Fruit fly (Drosophila melanogaster) whole organism: ENCODE measurements around the gene Kots.

Source experiments
- CG8478 ChIP-seq: fragments of >200 bp; optimal IDR thresholded peaks from 2 replicates; lab custom pipeline; 2018; ENCODE audit warnings: inconsistent platforms
- Dll ChIP-seq: fragments of >200 bp; optimal IDR thresholded peaks from 2 replicates; lab custom pipeline; 2017
- EcR ChIP-seq, 2 experiments: fragments of >200 bp; optimal IDR thresholded peaks; 2 replicates each; lab custom pipeline; 2017; ENCODE audit warnings: missing biosample characterization in 2 of 2, missing genetic modification characterization in 2 of 2, missing genetic modification reagents in 2 of 2
- pan ChIP-seq: fragments of >200 bp; optimal IDR thresholded peaks from 2 replicates; lab custom pipeline; 2017
- psq ChIP-seq: fragments of >200 bp; optimal IDR thresholded peaks from 2 replicates; lab custom pipeline; 2017
- usp ChIP-seq: fragments of >200 bp; optimal IDR thresholded peaks from 2 replicates; lab custom pipeline; 2017; ENCODE audit warnings: missing biosample characterization, missing genetic modification characterization, mixed read lengths

Kots gene

DNA sequence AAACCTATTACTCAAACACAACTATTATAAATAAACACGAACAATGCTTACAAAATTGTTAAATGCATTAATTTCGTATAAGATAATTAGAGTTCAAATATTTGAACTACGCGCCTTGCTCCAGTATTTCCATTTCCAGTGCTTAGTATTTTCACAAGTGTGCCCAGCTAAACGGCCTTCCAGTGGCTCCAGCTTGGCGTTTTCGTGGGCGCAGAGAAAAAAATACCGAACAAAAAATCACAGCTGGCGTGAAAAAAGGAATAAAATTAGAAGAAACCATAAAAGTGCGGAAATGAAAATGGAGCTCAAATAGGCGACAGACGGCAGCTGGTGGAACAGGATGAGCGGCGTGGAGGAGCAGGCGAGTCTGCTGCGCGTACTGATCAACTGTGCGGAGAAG lies 5.4 kb downstream of the Kots start, which contains the start of gene Ipp:
Gene Ipp (plus strand): TSS at position 208 of the 400 bp plus-strand sequence.
- TF ChIP-seq EcR (GFP tag; optimal IDR thresholded peaks at IDR 0.05; lab: Kevin White, UChicago), result no peak
- no peak for TF ChIP-seq Dll
- TF ChIP-seq pan (lab: Kevin White, UChicago), result no peak
- TF ChIP-seq CG8478, result no peak
- no peak for TF ChIP-seq psq (lab: Kevin White, UChicago)
- TF ChIP-seq usp, result no peak

DNA sequence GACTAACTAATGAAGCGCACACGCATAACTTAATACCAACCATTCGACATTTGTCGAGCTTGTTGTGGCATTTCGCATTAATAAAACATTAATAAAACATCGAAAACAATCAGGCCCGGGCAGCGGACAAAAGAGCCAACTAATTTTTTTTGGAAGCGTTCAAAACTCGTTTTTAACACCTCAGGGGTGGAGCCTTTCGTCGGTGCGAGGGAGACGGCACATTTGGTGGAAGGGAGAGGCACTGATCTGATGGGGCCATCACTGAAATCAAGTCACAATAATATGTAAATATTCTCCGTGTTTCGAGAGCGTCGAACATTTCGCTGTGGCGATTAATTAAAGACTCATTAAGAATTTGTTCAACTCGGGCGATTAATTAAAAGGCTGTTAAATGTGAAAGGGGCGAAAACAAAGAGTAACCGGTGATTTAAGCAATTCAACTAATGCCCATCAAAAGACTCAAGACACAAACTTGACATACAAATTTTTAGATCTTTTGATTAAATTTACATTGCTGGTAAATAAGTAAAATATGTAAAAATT lies 7.1 kb downstream of the Kots start:
- no peak for TF ChIP-seq CG8478
- TF ChIP-seq usp, result no peak
- TF ChIP-seq EcR (GFP tag; optimal IDR thresholded peaks at IDR 0.05; lab: Kevin White, UChicago), result no peak
- TF ChIP-seq Dll, result no peak
- TF ChIP-seq pan (lab: Kevin White, UChicago), result no peak
- TF ChIP-seq psq (lab: Kevin White, UChicago), result no peak

dm6 chr3R:13955227-13955626 lies 8.7 kb downstream of the Kots start:
- TF ChIP-seq EcR (GFP tag; optimal IDR thresholded peaks at IDR 0.05; lab: Kevin White, UChicago), result no peak
- no peak for TF ChIP-seq usp
- no peak for TF ChIP-seq pan (lab: Kevin White, UChicago)
- no peak for TF ChIP-seq CG8478
- no peak for TF ChIP-seq Dll
- no peak for TF ChIP-seq psq (lab: Kevin White, UChicago)

DNA sequence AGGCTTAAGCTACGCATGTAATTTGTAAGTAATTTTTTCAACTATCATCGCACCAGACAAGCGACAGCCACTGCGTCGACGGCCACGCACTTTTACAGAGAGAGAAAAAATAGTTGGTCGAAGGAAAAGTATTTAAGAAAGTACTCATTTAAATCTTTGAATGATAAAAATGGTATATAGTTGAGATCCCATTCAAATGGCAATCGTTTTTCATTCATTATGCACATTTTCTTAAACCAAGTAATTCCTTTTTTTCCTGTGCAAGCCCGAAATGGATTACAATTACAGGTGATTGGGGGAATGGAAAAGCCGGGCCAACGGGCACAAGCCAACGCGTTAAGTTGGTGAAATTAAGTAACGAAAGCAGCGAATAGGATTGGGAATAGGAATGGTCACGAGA lies 11.7 kb downstream of the Kots start:
- TF ChIP-seq CG8478, result no peak
- no peak for TF ChIP-seq EcR (GFP tag; optimal IDR thresholded peaks at IDR 0.05; lab: Kevin White, UChicago)
- TF ChIP-seq Dll, result no peak
- TF ChIP-seq psq (lab: Kevin White, UChicago), result no peak

DNA sequence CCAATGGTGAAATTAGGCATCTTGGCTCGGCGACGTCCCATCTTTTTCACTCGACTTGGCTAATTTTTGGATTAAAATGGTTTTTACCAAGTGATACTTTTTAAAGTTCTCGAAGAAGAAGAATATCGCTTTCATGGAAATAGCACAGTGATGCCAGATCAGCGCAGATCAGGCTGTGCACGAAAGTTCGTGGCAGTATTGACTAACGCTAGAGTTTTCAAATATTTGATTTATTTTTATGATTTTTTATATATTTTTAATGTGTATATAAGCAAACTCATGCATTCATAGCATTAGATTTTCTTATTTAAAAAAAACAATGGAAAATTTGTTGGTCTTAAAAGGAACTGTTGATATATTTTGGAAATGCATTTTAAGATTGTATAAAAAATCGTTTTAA lies 12.9 kb downstream of the Kots start, which contains the start of gene CG9926:
Gene CG9926 (minus strand): TSS at position 101 of the 400 bp plus-strand sequence.
- no peak for TF ChIP-seq psq (lab: Kevin White, UChicago)
- no peak for TF ChIP-seq Dll
- TF ChIP-seq usp, result no peak
- no peak for TF ChIP-seq pan (lab: Kevin White, UChicago)
- no peak for TF ChIP-seq EcR (GFP tag; optimal IDR thresholded peaks at IDR 0.05; lab: Kevin White, UChicago)
- TF ChIP-seq CG8478, result no peak

dm6 chr3R:13949571-13949970 lies 14.4 kb downstream of the Kots start:
- no peak for TF ChIP-seq pan (lab: Kevin White, UChicago)

dm6 chr3R:13948237-13948636 lies 15.7 kb downstream of the Kots start, which contains the start of gene CG31517:
TSS of gene CG31517 (plus strand) at chr3R:13948420.
- TF ChIP-seq psq (lab: Kevin White, UChicago) (no peak), Dll (no peak), pan (lab: Kevin White, UChicago) (no peak), usp (no peak), EcR (GFP tag; optimal IDR thresholded peaks at IDR 0.05; lab: Kevin White, UChicago) (no peak), CG8478 (no peak)

DNA sequence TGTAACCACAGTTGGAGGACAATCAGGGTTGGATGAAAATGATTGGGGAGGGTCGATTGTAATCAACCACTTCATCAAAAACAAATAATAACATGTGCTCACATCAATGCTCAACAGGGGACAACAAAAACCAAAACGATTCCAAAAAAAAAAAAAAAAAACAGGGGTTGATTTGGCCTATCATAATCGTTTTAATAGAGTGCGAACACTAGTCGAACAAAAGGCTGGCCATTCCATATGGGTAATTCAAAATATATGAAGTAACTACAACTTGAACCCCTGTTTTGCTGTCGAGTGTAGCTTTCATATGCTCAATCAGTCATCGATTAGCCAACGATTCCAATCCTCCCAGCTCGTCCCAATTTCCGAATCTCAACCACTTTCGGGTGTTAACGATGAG lies 16.6 kb downstream of the Kots start:
- TF ChIP-seq pan (lab: Kevin White, UChicago) (no peak), Dll (no peak), EcR (GFP tag; optimal IDR thresholded peaks at IDR 0.05; lab: Kevin White, UChicago) (no peak), CG8478 (no peak), usp (no peak), psq (lab: Kevin White, UChicago) (no peak)

DNA sequence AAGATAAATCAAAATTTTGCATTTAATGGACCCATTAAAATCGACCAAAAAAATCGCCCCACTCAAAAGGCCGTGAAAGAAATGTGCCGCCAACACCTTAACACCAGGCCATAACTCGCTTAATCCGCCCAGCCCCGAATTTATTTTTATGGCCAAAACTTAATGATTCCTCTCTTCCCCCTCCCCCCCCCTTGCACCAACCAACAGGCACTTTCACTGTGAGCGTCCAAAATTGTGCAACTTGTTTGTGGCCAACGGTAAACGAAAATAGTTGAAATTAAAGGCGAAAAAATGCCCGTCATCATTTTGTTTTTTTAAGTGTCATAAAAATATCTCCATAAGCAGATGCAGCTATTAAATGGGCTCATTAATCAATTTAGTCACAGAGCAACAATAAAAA lies 17.9 kb downstream of the Kots start:
- TF ChIP-seq pan (lab: Kevin White, UChicago) (no peak), Dll (no peak), usp (no peak), EcR (GFP tag; optimal IDR thresholded peaks at IDR 0.05; lab: Kevin White, UChicago) (no peak), psq (lab: Kevin White, UChicago) (no peak), CG8478 (no peak)

DNA sequence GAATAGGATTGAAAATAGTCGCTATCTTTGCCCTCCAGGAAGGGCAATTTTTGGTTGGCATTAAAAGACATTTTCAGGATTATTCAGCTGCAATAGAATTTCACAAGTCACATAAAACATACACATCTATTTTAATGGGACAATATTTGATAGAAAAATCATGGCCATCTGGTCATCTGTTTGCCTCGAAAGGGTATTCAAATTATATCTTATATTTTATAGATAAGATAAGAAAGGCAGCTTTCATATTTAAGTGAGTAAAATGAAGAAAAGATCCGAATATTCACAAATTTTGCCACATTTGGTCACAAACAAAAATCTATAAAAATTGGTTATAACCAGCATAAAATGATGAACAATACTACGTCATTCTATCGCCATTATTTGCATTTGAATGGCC lies 18.3 kb downstream of the Kots start, which contains the start of gene Art6:
Gene Art6 (minus strand): TSS at position 101 of the 400 bp plus-strand sequence.
- TF ChIP-seq EcR (GFP tag; optimal IDR thresholded peaks at IDR 0.05; lab: Kevin White, UChicago) (no peak), Dll (no peak), CG8478 (no peak), pan (lab: Kevin White, UChicago) (no peak), usp (no peak), psq (lab: Kevin White, UChicago) (no peak)

DNA sequence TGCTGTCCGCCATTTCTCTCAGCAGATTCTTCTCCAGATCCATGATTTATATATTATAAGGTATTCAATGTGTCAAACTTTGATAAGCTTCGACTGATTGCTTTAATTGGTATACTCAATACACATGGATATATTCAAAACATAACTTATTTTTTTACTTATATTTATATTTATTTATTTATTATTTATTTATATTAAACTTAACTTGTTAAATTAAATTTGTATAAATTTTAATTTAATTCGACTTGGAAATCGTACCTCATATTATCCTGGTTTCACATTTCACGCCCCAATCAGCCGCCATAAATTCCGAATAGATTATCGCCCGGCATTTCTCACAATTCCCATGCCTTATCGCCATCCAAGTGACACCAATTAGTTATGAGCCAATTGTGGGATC lies 20.6 kb downstream of the Kots start, which contains the start of gene Art9:
Gene Art9 (minus strand): TSS at position 101 of the 400 bp plus-strand sequence.
- TF ChIP-seq pan (lab: Kevin White, UChicago) (no peak), EcR (GFP tag; optimal IDR thresholded peaks at IDR 0.05; lab: Kevin White, UChicago) (no peak), psq (lab: Kevin White, UChicago) (no peak), Dll (no peak), CG8478 (no peak), usp (no peak)

- no peak for TF ChIP-seq pan (lab: Kevin White, UChicago)
- no peak for TF ChIP-seq Dll
- no peak for TF ChIP-seq EcR (GFP tag; optimal IDR thresholded peaks at IDR 0.05; lab: Kevin White, UChicago)
Observed at dm6 chr3R:13941390-13941789, 22.6 kb downstream of the Kots start.

dm6 chr3R:13939353-13940049 lies 24.5 kb downstream of the Kots start:
- TF ChIP-seq usp (no peak), pan (lab: Kevin White, UChicago) (no peak), Dll (no peak), EcR (GFP tag; optimal IDR thresholded peaks at IDR 0.05; lab: Kevin White, UChicago) (no peak), CG8478 (no peak), psq (lab: Kevin White, UChicago) (no peak)
